Worm (Caenorhabditis elegans) whole organism, L2 larva: ENCODE data around the gene cnnm-1.
A peak's percentile ranks its signal among the peaks of the same experiment; 100 is the strongest.

ENCODE experiments used
- C34F6.9 ChIP-seq: fragments of 150-350 bp; optimal IDR thresholded peaks from 2 replicates; lab custom pipeline; 2014; ENCODE audit warnings: missing biosample characterization, missing genetic modification characterization
- F13H6.1 ChIP-seq: sonication (generic microtip); optimal IDR thresholded peaks from 2 replicates; lab custom pipeline; 2016; ENCODE audit warnings: missing genetic modification characterization, missing compliant biosample characterization
- R02D3.7 ChIP-seq: fragments of 150-350 bp; optimal IDR thresholded peaks from 2 replicates; lab custom pipeline; 2014; ENCODE audit warnings: missing biosample characterization, missing genetic modification characterization
- ZK546.5 ChIP-seq: sonication (generic microtip); optimal IDR thresholded peaks from 2 replicates; lab custom pipeline; 2017; ENCODE audit warnings: missing biosample characterization, missing genetic modification characterization
- alr-1 ChIP-seq: fragments of 150-350 bp; optimal IDR thresholded peaks from 2 replicates; lab custom pipeline; 2014; ENCODE audit warnings: missing biosample characterization, missing genetic modification characterization
- aly-2 ChIP-seq: fragments of 150-350 bp; optimal IDR thresholded peaks from 2 replicates; lab custom pipeline; 2014; ENCODE audit warnings: missing biosample characterization, missing genetic modification characterization
- ama-1 ChIP-seq: fragments of 150-350 bp; optimal IDR thresholded peaks from 2 replicates; lab custom pipeline; 2018; ENCODE audit warnings: inconsistent platforms
- blmp-1 ChIP-seq: sonication (generic microtip); optimal IDR thresholded peaks from 2 replicates; lab custom pipeline; 2017; ENCODE audit warnings: missing genetic modification characterization, mild to moderate bottlenecking, missing compliant biosample characterization, antibody characterized with exemption, moderate library complexity; ENCODE audit not compliant: insufficient read depth
- ceh-82 ChIP-seq: fragments of 150-350 bp; optimal IDR thresholded peaks from 2 replicates; lab custom pipeline; 2014; ENCODE audit warnings: missing biosample characterization, missing genetic modification characterization
- crh-2 ChIP-seq: sonication (generic microtip); optimal IDR thresholded peaks from 2 replicates; lab custom pipeline; 2017; ENCODE audit warnings: missing biosample characterization, missing genetic modification characterization
- dmd-4 ChIP-seq: sonication (generic microtip); optimal IDR thresholded peaks from 2 replicates; lab custom pipeline; 2017; ENCODE audit warnings: missing biosample characterization, missing genetic modification characterization
- egl-27 ChIP-seq: sonication (generic microtip); optimal IDR thresholded peaks from 3 replicates; lab custom pipeline; 2017; ENCODE audit warnings: missing biosample characterization, missing genetic modification reagents, missing genetic modification characterization
- elt-1 ChIP-seq: fragments of 150-350 bp; optimal IDR thresholded peaks from 2 replicates; lab custom pipeline; 2014; ENCODE audit warnings: missing biosample characterization, missing genetic modification characterization
- elt-3 ChIP-seq: sonication (generic microtip); optimal IDR thresholded peaks from 2 replicates; lab custom pipeline; 2017; ENCODE audit warnings: missing biosample characterization, missing genetic modification characterization
- fos-1 ChIP-seq: fragments of 150-350 bp; optimal IDR thresholded peaks from 2 replicates; lab custom pipeline; 2014; ENCODE audit warnings: missing biosample characterization, missing genetic modification characterization
- lin-11 ChIP-seq: fragments of 150-350 bp; sonication (generic microtip); optimal IDR thresholded peaks from 2 replicates; lab custom pipeline; 2014; ENCODE audit warnings: missing biosample characterization, missing genetic modification characterization, inconsistent platforms, mixed read lengths
- lin-39 ChIP-seq: fragments of 150-350 bp; optimal IDR thresholded peaks from 2 replicates; lab custom pipeline; 2014; ENCODE audit warnings: missing biosample characterization, missing genetic modification reagents, missing genetic modification characterization
- mab-5 ChIP-seq: fragments of 150-350 bp; optimal IDR thresholded peaks from 2 replicates; lab custom pipeline; 2014; ENCODE audit warnings: missing biosample characterization, missing genetic modification characterization
- mbf-1 ChIP-seq: sonication (generic microtip); optimal IDR thresholded peaks from 2 replicates; lab custom pipeline; 2017; ENCODE audit warnings: missing biosample characterization, missing genetic modification characterization
- mdl-1 ChIP-seq, 2 experiments: fragments of 150-350 bp in 1 of 2; sonication (generic microtip) in 1 of 2; optimal IDR thresholded peaks; 2 replicates each; lab custom pipeline; 2017; ENCODE audit warnings: missing biosample characterization in 2 of 2, missing genetic modification characterization in 2 of 2
- nhr-10 ChIP-seq: sonication (generic microtip); optimal IDR thresholded peaks from 2 replicates; lab custom pipeline; 2017; ENCODE audit warnings: missing biosample characterization, missing genetic modification characterization
- nhr-11 ChIP-seq: fragments of 150-350 bp; optimal IDR thresholded peaks from 2 replicates; lab custom pipeline; 2014; ENCODE audit warnings: missing biosample characterization, missing genetic modification characterization
- nhr-129 ChIP-seq: fragments of 150-350 bp; optimal IDR thresholded peaks from 2 replicates; lab custom pipeline; 2014; ENCODE audit warnings: missing biosample characterization, missing genetic modification characterization
- nhr-21 ChIP-seq: fragments of 150-350 bp; optimal IDR thresholded peaks from 2 replicates; lab custom pipeline; 2014; ENCODE audit warnings: missing biosample characterization, missing genetic modification characterization
- nhr-23 ChIP-seq: fragments of 150-350 bp; optimal IDR thresholded peaks from 2 replicates; lab custom pipeline; 2014; ENCODE audit warnings: missing biosample characterization, missing genetic modification reagents, missing genetic modification characterization
- nhr-25 ChIP-seq: fragments of 150-350 bp; sonication (generic microtip); optimal IDR thresholded peaks from 3 replicates; lab custom pipeline; 2014; ENCODE audit warnings: missing biosample characterization, missing genetic modification characterization
- nhr-77 ChIP-seq: fragments of 150-350 bp; optimal IDR thresholded peaks from 2 replicates; lab custom pipeline; 2014; ENCODE audit warnings: missing biosample characterization, missing genetic modification characterization
- sem-4 ChIP-seq: fragments of 150-350 bp; optimal IDR thresholded peaks from 2 replicates; lab custom pipeline; 2014; ENCODE audit warnings: missing biosample characterization, missing genetic modification reagents, missing genetic modification characterization
- skn-1 ChIP-seq: sonication (generic microtip); optimal IDR thresholded peaks from 2 replicates; lab custom pipeline; 2017; ENCODE audit warnings: missing biosample characterization, missing genetic modification characterization
- sma-3 ChIP-seq: sonication (generic microtip); optimal IDR thresholded peaks from 2 replicates; lab custom pipeline; 2016; ENCODE audit warnings: missing genetic modification reagents, missing genetic modification characterization, missing compliant biosample characterization
- sma-9 ChIP-seq, 2 experiments: fragments of 150-350 bp in 1 of 2; sonication (generic microtip) in 1 of 2; optimal IDR thresholded peaks; 2 replicates each; lab custom pipeline; 2014 to 2016; ENCODE audit warnings: missing genetic modification characterization in 2 of 2, mild to moderate bottlenecking in 1 of 2, missing biosample characterization in 1 of 2, missing compliant biosample characterization in 1 of 2, missing genetic modification reagents in 1 of 2, moderate library complexity in 1 of 2
- unc-55 ChIP-seq: fragments of 150-350 bp; sonication (generic microtip); optimal IDR thresholded peaks from 3 replicates; lab custom pipeline; 2014; ENCODE audit warnings: missing biosample characterization, missing genetic modification reagents, missing genetic modification characterization
- zag-1 ChIP-seq: fragments of 150-350 bp; optimal IDR thresholded peaks from 2 replicates; lab custom pipeline; 2014; ENCODE audit warnings: missing biosample characterization, missing genetic modification characterization
- ztf-11 ChIP-seq: sonication (generic microtip); optimal IDR thresholded peaks from 2 replicates; lab custom pipeline; 2017; ENCODE audit warnings: missing biosample characterization, missing genetic modification characterization

cnnm-1 gene

DNA sequence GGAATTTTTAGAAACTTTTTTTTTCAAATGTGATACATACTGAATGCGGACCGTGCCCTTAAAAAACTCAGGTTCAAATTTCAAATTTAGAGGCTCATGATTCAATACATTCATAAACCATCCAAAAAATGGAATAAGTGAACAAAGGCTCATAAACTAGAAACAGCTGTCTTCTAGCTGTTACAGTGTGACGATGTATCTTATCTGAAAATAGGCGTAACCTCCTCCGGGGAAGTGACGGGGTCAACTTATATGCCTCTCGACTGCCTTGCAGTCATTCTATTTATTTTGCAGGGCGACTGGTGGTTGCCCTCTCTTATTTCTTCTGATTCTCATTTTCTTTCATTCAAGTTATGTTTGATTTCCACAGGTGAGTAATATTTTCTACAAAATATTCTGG is 9.4 kb upstream of the cnnm-1 start, which contains the start of gene Y116A8B.1:
Gene Y116A8B.1 (plus strand): TSS at position 301 of the 400 bp plus-strand sequence.
- TF ChIP-seq mbf-1: no peak
- no peak for TF ChIP-seq skn-1 (tag; lab: Kevin White, UChicago)
- TF ChIP-seq sma-9 (GFP tag; optimal IDR thresholded peaks at IDR 0.05; lab: Kevin White, UChicago): no peak
- TF ChIP-seq sma-9 (tag; optimal IDR thresholded peaks at IDR 0.05; lab: Kevin White, UChicago): no peak
- no peak for TF ChIP-seq ceh-82

DNA sequence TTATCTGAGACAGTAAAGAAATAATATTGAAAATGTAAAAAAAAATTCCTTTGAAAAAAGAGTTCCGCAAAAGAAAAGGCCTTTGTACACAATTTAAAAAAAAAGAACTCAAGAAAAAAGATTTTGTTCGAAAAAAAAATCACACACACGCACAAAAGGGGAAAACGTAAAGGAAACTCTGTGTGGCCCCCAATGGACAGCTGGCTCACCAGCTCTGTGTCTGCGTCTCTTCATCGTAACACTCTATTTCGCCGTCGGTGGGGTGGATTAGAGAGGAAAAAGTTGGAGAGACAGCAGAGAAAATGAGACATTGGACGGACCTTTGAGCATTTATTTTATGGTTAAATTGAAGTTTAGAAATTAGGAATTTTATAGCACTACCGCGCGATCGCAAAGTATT is 8.4 kb upstream of the cnnm-1 start:
- no peak for TF ChIP-seq mab-5 (tag; lab: Kevin White, UChicago)
- no peak for TF ChIP-seq skn-1 (tag; lab: Kevin White, UChicago)
- TF ChIP-seq unc-55 (GFP tag; lab: Kevin White, UChicago): peak; percentile 48
- TF ChIP-seq C34F6.9 (tag; lab: Kevin White, UChicago): peak; percentile 22

DNA sequence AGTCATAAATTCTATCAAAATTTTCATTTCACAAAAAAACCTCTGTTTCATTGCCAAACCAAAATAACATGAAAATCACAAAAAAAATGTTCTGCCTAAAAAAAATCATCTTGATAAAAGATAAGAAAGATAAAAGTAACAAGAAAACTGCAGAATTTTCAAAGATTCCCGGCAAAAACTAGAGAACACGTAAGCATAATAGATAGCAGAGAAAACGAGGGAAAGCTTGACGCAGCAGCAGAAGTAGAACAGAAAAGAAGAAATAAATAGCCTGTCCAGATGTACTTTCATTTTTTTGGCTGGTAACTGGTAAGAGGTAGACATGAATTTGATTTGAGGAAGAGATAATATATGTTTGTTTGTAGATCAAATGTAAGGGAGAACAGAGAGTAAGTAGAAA is 4.1 kb upstream of the cnnm-1 start:
- TF ChIP-seq unc-55 (GFP tag; lab: Kevin White, UChicago): peak; percentile 38
- no peak for TF ChIP-seq lin-11
- peak; percentile 3 for TF ChIP-seq blmp-1 (tag; lab: Kevin White, UChicago)
- TF ChIP-seq, all 48 proteins: peak for 2

DNA sequence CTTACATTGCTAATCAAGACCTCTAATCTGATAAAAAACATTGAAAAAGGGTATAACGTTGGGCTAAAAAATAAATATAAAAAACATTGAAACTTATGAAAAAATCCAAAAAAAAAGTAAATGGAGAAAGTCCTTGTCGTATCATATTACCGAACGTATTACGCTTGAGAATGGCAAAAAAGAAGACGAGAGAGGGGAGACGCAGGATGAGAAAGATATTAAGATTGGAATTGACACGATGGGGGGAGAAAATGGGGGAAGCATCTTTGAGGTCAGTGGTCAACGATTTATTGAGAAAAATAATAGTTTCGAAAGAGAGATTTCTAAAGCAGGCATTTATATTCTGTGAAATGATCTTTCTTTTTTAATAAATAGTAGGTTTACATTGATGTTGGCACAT is 2.7 kb upstream of the cnnm-1 start:
- peak; percentile 38 for TF ChIP-seq nhr-25
- peak; percentile 3 for TF ChIP-seq C34F6.9 (tag; lab: Kevin White, UChicago)
- no peak for TF ChIP-seq R02D3.7 (tag; lab: Kevin White, UChicago)
- no peak for TF ChIP-seq egl-27 (tag; lab: Kevin White, UChicago)
- TF ChIP-seq ZK546.5: no peak

DNA sequence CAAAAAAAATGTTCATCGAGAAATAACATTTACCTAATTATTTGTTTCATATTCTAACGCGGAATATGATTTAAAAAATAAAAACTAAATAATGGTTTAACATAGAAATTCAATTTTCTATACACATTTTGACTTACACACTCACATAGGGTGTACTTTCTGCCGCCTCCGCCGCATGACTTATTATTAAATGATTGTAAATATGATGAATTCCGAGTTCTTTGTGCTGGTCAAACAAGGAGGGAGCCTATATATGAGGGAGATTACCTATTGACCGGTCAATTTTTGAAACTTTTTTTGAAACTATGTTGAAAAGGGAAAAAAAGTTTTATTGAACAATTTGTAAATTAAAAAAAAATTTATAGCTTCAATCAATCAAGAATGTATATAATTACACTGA is 1.2 kb upstream of the cnnm-1 start:
- TF ChIP-seq alr-1: no peak
- TF ChIP-seq nhr-77 (tag; lab: Kevin White, UChicago): no peak
- TF ChIP-seq sma-3 (GFP tag; lab: Kevin White, UChicago): no peak
- no peak for TF ChIP-seq mbf-1
- TF ChIP-seq R02D3.7 (tag; lab: Kevin White, UChicago): no peak
- no peak for TF ChIP-seq nhr-10 (tag; lab: Kevin White, UChicago)
- no peak for TF ChIP-seq skn-1 (tag; lab: Kevin White, UChicago)
- no peak for TF ChIP-seq mab-5 (tag; lab: Kevin White, UChicago)
- TF ChIP-seq C34F6.9 (tag; lab: Kevin White, UChicago): no peak
- no peak for TF ChIP-seq lin-39 (tag; lab: Kevin White, UChicago)
- TF ChIP-seq nhr-21 (tag; lab: Kevin White, UChicago): no peak
- TF ChIP-seq lin-11: no peak
- no peak for TF ChIP-seq zag-1 (tag; lab: Kevin White, UChicago)
- TF ChIP-seq ztf-11 (tag; lab: Kevin White, UChicago): no peak
- TF ChIP-seq dmd-4 (tag; lab: Kevin White, UChicago): no peak

ce11 chrIV:17199706-17200105 is 6.9 kb downstream of the cnnm-1 start:
- no peak for TF ChIP-seq crh-2 (tag; lab: Kevin White, UChicago)
- TF ChIP-seq skn-1 (tag; lab: Kevin White, UChicago): no peak
- TF ChIP-seq sem-4: no peak
- no peak for TF ChIP-seq F13H6.1 (tag; lab: Kevin White, UChicago)
- no peak for TF ChIP-seq ztf-11 (tag; lab: Kevin White, UChicago)
- TF ChIP-seq sma-3 (GFP tag; lab: Kevin White, UChicago): no peak
- no peak for TF ChIP-seq elt-3
- TF ChIP-seq aly-2 (tag; lab: Kevin White, UChicago): no peak
- no peak for TF ChIP-seq nhr-77 (tag; lab: Kevin White, UChicago)
- no peak for TF ChIP-seq fos-1
- TF ChIP-seq nhr-129 (tag; lab: Kevin White, UChicago): no peak
- TF ChIP-seq ama-1 (lab: Kevin White, UChicago): no peak
- no peak for TF ChIP-seq elt-1 (tag; lab: Kevin White, UChicago)
- TF ChIP-seq nhr-11 (tag; lab: Kevin White, UChicago): no peak
- no peak for TF ChIP-seq dmd-4 (tag; lab: Kevin White, UChicago)
- no peak for TF ChIP-seq nhr-23 (tag; lab: Kevin White, UChicago)
- TF ChIP-seq lin-39 (tag; lab: Kevin White, UChicago): no peak
- TF ChIP-seq mdl-1 (tag; optimal IDR thresholded peaks at IDR 0.05; lab: Kevin White, UChicago): no peak
